Worm (Caenorhabditis elegans) whole organism, mixed stage, embryonic: Measurements from ENCODE around the gene F08F3.10.

Experiments
- lin-13 ChIP-seq: fragments of 150-350 bp; optimal IDR thresholded peaks from 2 replicates; lab custom pipeline; 2014; ENCODE audit warnings: missing biosample characterization, missing genetic modification characterization
- mep-1 ChIP-seq: fragments of 150-350 bp; optimal IDR thresholded peaks from 2 replicates; lab custom pipeline; 2017; ENCODE audit warnings: missing biosample characterization, missing genetic modification reagents, missing genetic modification characterization, inconsistent platforms
- nhr-237 ChIP-seq: fragments of 150-350 bp; optimal IDR thresholded peaks from 2 replicates; lab custom pipeline; 2014; ENCODE audit warnings: missing biosample characterization, missing genetic modification characterization
- pha-4 ChIP-seq: fragments of 150-350 bp; optimal IDR thresholded peaks from 2 replicates; lab custom pipeline; 2018; ENCODE audit warnings: missing biosample characterization, missing genetic modification reagents, missing genetic modification characterization
- ztf-11 ChIP-seq: fragments of 150-350 bp; optimal IDR thresholded peaks from 2 replicates; lab custom pipeline; 2014; ENCODE audit warnings: missing biosample characterization, missing genetic modification characterization

DNA sequence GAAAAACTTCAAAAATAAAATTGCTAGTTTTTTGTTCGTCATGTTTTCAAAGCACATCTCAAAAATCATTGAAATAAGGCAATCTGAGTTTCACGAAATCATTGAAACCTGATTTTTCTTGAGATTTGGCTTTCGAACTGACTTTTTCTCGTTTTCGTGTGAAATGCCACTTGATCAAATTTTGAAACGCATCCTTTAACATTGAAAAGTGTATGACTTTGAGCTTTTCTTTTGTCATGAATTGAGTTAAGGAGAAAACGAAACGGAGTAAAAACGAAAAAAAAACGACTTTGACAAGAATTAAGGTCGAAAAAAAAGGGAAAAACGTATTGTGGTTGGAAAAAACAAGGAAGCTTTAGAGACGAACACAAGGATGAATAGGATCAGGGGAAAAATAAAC lies 41.8 kb downstream of the F08F3.10 start:
- TF ChIP-seq nhr-237, result no peak
- TF ChIP-seq ztf-11 (tag; lab: Kevin White, UChicago), result no peak
- TF ChIP-seq pha-4 (tag; lab: Kevin White, UChicago), result no peak
- TF ChIP-seq mep-1 (tag; lab: Kevin White, UChicago), result no peak
- no peak for TF ChIP-seq lin-13 (tag; lab: Kevin White, UChicago)
